Worm (Caenorhabditis elegans): Measurements from ENCODE around the gene F08F3.1.
"Not testable (repeated sequence)": the region's sequence is repeated elsewhere in the genome, so short reads cannot be mapped to it uniquely, and the experiment has no call there.

DNA sequence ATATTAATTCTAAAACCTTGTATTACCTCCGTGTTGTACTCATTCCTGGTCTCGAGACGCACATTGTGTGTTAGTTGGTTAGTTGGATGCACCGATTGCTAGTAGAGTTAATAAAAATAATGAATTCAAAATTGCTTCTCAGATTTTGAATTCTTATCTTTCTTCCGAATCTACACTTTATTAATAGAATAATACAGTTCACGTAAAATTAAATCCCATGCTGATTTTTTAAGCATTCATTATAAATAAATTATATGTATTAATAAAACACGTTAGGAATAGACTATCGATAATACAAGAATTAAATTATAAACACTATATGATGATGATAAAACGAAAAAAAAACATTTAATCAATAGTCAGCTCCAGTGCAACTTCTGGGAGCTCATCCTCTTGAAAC, 22.6 kb downstream of the F08F3.1 start, which contains the start of gene ZC317.6:
- TF ChIP-seq hmbx-1 (tag; optimal IDR thresholded peaks at IDR 0.05); ama-1 (optimal IDR thresholded peaks at IDR 0.05); hmg-4 (GFP tag; optimal IDR thresholded peaks at IDR 0.05); pes-1 (GFP tag; IDR thresholded peaks at IDR 0.05); ceh-36 (tag; optimal IDR thresholded peaks at IDR 0.05): not testable (repeated sequence)
